Worm (Caenorhabditis elegans): ENCODE measurements around the gene F58G6.7.

ce11 chrIV:9690644-9691043, 36.5 kb downstream of the F58G6.7 start, which contains the start of gene sdz-36:
- TF ChIP-seq ZK546.5 (tag; optimal IDR thresholded peaks at IDR 0.05) (no peak), ceh-82 (tag; optimal IDR thresholded peaks at IDR 0.05) (no peak), nfya-1 (tag; optimal IDR thresholded peaks at IDR 0.05; ENCODE audit: insufficient read depth) (no peak), fkh-2 (tag; optimal IDR thresholded peaks at IDR 0.05) (no peak), nhr-12 (tag; optimal IDR thresholded peaks at IDR 0.05) (no peak), hmg-11 (tag; optimal IDR thresholded peaks at IDR 0.05) (no peak), nhr-28 (tag; optimal IDR thresholded peaks at IDR 0.05) (no peak), R02D3.7 (tag; optimal IDR thresholded peaks at IDR 0.05) (no peak), nhr-25 (tag; optimal IDR thresholded peaks at IDR 0.05) (no peak), pha-4 (tag; optimal IDR thresholded peaks at IDR 0.05) (no peak), nhr-77 (tag; optimal IDR thresholded peaks at IDR 0.05) (no peak)

Data from whole organism, L3 larva.